Fruit fly (Drosophila melanogaster) whole organism, embryonic: ENCODE measurements around the gene CG43867.

Experiments used
- CG10321 ChIP-seq: fragments of 200-800 bp; sonication (Bioruptor generic); IDR thresholded peaks from 2 replicates; pipeline ENCODE4 v1.3.6; 2022; ENCODE audit warnings: missing biosample characterization, missing genetic modification characterization
- CG12219 ChIP-seq: fragments of 200-800 bp; sonication (Bioruptor generic); optimal IDR thresholded peaks from 3 replicates; lab custom pipeline; 2018; ENCODE audit warnings: missing biosample characterization, mild to moderate bottlenecking, missing genetic modification characterization
- CG14050 ChIP-seq: fragments of 200-800 bp; sonication (Bioruptor generic); IDR thresholded peaks from 3 replicates; pipeline ENCODE4 v1.3.6; 2022; ENCODE audit warnings: missing biosample characterization, missing genetic modification characterization
- CG14441 ChIP-seq: fragments of 200-800 bp; sonication (Bioruptor generic); IDR thresholded peaks from 2 replicates; pipeline ENCODE4 v1.3.6; 2022; ENCODE audit warnings: missing biosample characterization, missing genetic modification characterization
- CG15514 ChIP-seq: fragments of 200-800 bp; sonication (Bioruptor generic); optimal IDR thresholded peaks from 3 replicates; lab custom pipeline; 2017; ENCODE audit warnings: missing biosample characterization, missing genetic modification characterization, mild to moderate bottlenecking, moderate library complexity, missing genetic modification reagents
- CG16779 ChIP-seq: fragments of 200-800 bp; sonication (Bioruptor generic); IDR thresholded peaks from 2 replicates; pipeline ENCODE4 v1.3.6; 2022; ENCODE audit warnings: missing biosample characterization, missing genetic modification characterization
- CG17802 ChIP-seq: fragments of 200-800 bp; sonication (Bioruptor generic); optimal IDR thresholded peaks from 2 replicates; lab custom pipeline; 2018; ENCODE audit warnings: missing biosample characterization, mild to moderate bottlenecking, missing genetic modification characterization, moderate library complexity
- CG18619 ChIP-seq: fragments of 200-800 bp; sonication (Bioruptor generic); optimal IDR thresholded peaks from 3 replicates; lab custom pipeline; 2017; ENCODE audit warnings: missing biosample characterization, mild to moderate bottlenecking, missing genetic modification characterization
- CG30403 ChIP-seq: fragments of 200-800 bp; sonication (Bioruptor generic); optimal IDR thresholded peaks from 3 replicates; lab custom pipeline; 2016; ENCODE audit warnings: missing biosample characterization, missing genetic modification characterization
- CG3065 ChIP-seq: fragments of 200-800 bp; sonication (Bioruptor generic); optimal IDR thresholded peaks from 2 replicates; lab custom pipeline; 2016; ENCODE audit warnings: missing biosample characterization, missing genetic modification characterization
- CG4617 ChIP-seq: fragments of 200-800 bp; sonication (Bioruptor generic); optimal IDR thresholded peaks from 3 replicates; lab custom pipeline; 2016; ENCODE audit warnings: missing biosample characterization, missing genetic modification characterization, borderline replicate concordance
- CG4820 ChIP-seq: fragments of 200-800 bp; sonication (Bioruptor generic); optimal IDR thresholded peaks from 3 replicates; lab custom pipeline; 2016; ENCODE audit warnings: missing biosample characterization, missing genetic modification characterization
- CG4854 ChIP-seq: fragments of 200-800 bp; sonication (Bioruptor generic); optimal IDR thresholded peaks from 2 replicates; lab custom pipeline; 2016; ENCODE audit warnings: missing biosample characterization, missing genetic modification characterization, inconsistent platforms
- CG5180 ChIP-seq: fragments of 200-800 bp; sonication (Bioruptor generic); optimal IDR thresholded peaks from 3 replicates; lab custom pipeline; 2017; ENCODE audit warnings: missing biosample characterization, missing genetic modification characterization, mild to moderate bottlenecking, moderate library complexity, missing genetic modification reagents
- CG6254 ChIP-seq: fragments of 200-800 bp; sonication (Bioruptor generic); optimal IDR thresholded peaks from 3 replicates; lab custom pipeline; 2017; ENCODE audit warnings: mild to moderate bottlenecking, missing biosample characterization, missing genetic modification reagents, missing genetic modification characterization
- CG6272 ChIP-seq: fragments of 200-800 bp; sonication (Bioruptor generic); IDR thresholded peaks from 2 replicates; pipeline ENCODE4 v1.3.6; 2022; ENCODE audit warnings: missing biosample characterization, missing genetic modification characterization
- D ChIP-seq, 2 experiments: fragments of 200-800 bp in 1 of 2; fragments of >200 bp in 1 of 2; sonication (Bioruptor generic) in 1 of 2; optimal IDR thresholded peaks; 2 replicates in 1 of 2; 3 replicates in 1 of 2; lab custom pipeline; 2017; ENCODE audit warnings: mild to moderate bottlenecking in 1 of 2, missing biosample characterization in 1 of 2, missing genetic modification characterization in 1 of 2, missing genetic modification reagents in 1 of 2
- D19B ChIP-seq: fragments of 200-800 bp; sonication (Bioruptor generic); optimal IDR thresholded peaks from 2 replicates; lab custom pipeline; 2017; ENCODE audit warnings: missing biosample characterization, mild to moderate bottlenecking, missing genetic modification characterization
- Deaf1 ChIP-seq: fragments of 200-800 bp; optimal IDR thresholded peaks from 3 replicates; lab custom pipeline; 2019; ENCODE audit warnings: missing biosample characterization, mild to moderate bottlenecking, missing genetic modification characterization, moderate library complexity
- Doc2 ChIP-seq: fragments of 200-800 bp; sonication (Bioruptor generic); IDR thresholded peaks from 2 replicates; pipeline ENCODE4 v1.3.6; 2022; ENCODE audit warnings: missing biosample characterization, missing genetic modification characterization
- Doc3 ChIP-seq: fragments of 200-800 bp; sonication (Bioruptor generic); IDR thresholded peaks from 3 replicates; pipeline ENCODE4 v1.3.6; 2022; ENCODE audit warnings: missing biosample characterization, missing genetic modification characterization; ENCODE audit not compliant: partially characterized antibody
- ERR ChIP-seq: fragments of 200-800 bp; sonication (Bioruptor generic); optimal IDR thresholded peaks from 2 replicates; lab custom pipeline; 2016; ENCODE audit warnings: missing biosample characterization, missing genetic modification characterization
- Eip74EF ChIP-seq, 2 experiments: fragments of 200-800 bp in 1 of 2; fragments of >200 bp in 1 of 2; sonication (Bioruptor generic) in 1 of 2; optimal IDR thresholded peaks; 2 replicates each; lab custom pipeline; 2017 to 2019; ENCODE audit warnings: missing biosample characterization in 2 of 2, missing genetic modification characterization in 2 of 2, mild to moderate bottlenecking in 1 of 2, moderate library complexity in 1 of 2
- HLH3B ChIP-seq: fragments of 200-800 bp; sonication (Bioruptor generic); IDR thresholded peaks from 2 replicates; pipeline ENCODE4 v1.3.6; 2022; ENCODE audit warnings: missing biosample characterization, missing genetic modification characterization
- Kr ChIP-seq: fragments of 200-800 bp; sonication (Bioruptor generic); optimal IDR thresholded peaks from 2 replicates; lab custom pipeline; 2017; ENCODE audit warnings: missing biosample characterization, mild to moderate bottlenecking, missing genetic modification characterization
- MESR4 ChIP-seq: fragments of 200-800 bp; sonication (Bioruptor generic); optimal IDR thresholded peaks from 2 replicates; lab custom pipeline; 2018; ENCODE audit warnings: missing biosample characterization, mild to moderate bottlenecking, missing genetic modification characterization, moderate library complexity
- Mad ChIP-seq: fragments of 200-800 bp; sonication (Bioruptor generic); optimal IDR thresholded peaks from 2 replicates; lab custom pipeline; 2016; ENCODE audit warnings: missing biosample characterization, missing genetic modification characterization
- Max ChIP-seq: fragments of 200-800 bp; sonication (Bioruptor generic); optimal IDR thresholded peaks from 2 replicates; lab custom pipeline; 2016; ENCODE audit warnings: missing biosample characterization, mild to moderate bottlenecking, missing genetic modification characterization
- Med ChIP-seq: fragments of 200-800 bp; sonication (Bioruptor generic); peaks from one replicate; lab custom pipeline; 2016; ENCODE audit warnings: missing biosample characterization, missing genetic modification characterization, mild to moderate bottlenecking, inconsistent platforms, moderate library complexity
- Myb ChIP-seq: fragments of 200-800 bp; sonication (Bioruptor generic); optimal IDR thresholded peaks from 2 replicates; lab custom pipeline; 2016; ENCODE audit warnings: missing biosample characterization, missing genetic modification characterization
- NFAT ChIP-seq: fragments of 200-800 bp; sonication (Bioruptor generic); IDR thresholded peaks from 2 replicates; pipeline ENCODE4 v1.3.6; 2022; ENCODE audit warnings: missing biosample characterization, missing genetic modification characterization
- Nf-YB ChIP-seq: fragments of 200-800 bp; sonication (Bioruptor generic); optimal IDR thresholded peaks from 3 replicates; lab custom pipeline; 2019; ENCODE audit warnings: missing biosample characterization, mild to moderate bottlenecking, missing genetic modification characterization, moderate library complexity
- Scr ChIP-seq: fragments of 200-800 bp; sonication (Bioruptor generic); IDR thresholded peaks from 2 replicates; pipeline ENCODE4 v1.3.6; 2022; ENCODE audit warnings: missing biosample characterization, missing genetic modification characterization; ENCODE audit not compliant: partially characterized antibody
- Sin3A ChIP-seq: fragments of >200 bp; optimal IDR thresholded peaks from 2 replicates; lab custom pipeline; 2018
- TFAM ChIP-seq: fragments of 200-800 bp; sonication (Bioruptor generic); optimal IDR thresholded peaks from 2 replicates; lab custom pipeline; 2017; ENCODE audit warnings: missing biosample characterization, missing genetic modification characterization, inconsistent platforms
- Xbp1 ChIP-seq: fragments of 200-800 bp; sonication (Bioruptor generic); optimal IDR thresholded peaks from 3 replicates; lab custom pipeline; 2016; ENCODE audit warnings: missing biosample characterization, mild to moderate bottlenecking, missing genetic modification characterization
- cg ChIP-seq: fragments of 200-800 bp; sonication (Bioruptor generic); optimal IDR thresholded peaks from 3 replicates; lab custom pipeline; 2019; ENCODE audit warnings: missing biosample characterization, mild to moderate bottlenecking, missing genetic modification characterization, moderate library complexity
- fd64A ChIP-seq: fragments of 200-800 bp; sonication (Bioruptor generic); optimal IDR thresholded peaks from 3 replicates; lab custom pipeline; 2018; ENCODE audit warnings: missing biosample characterization, mild to moderate bottlenecking, missing genetic modification characterization
- jigr1 ChIP-seq: fragments of 200-800 bp; sonication (Bioruptor generic); IDR thresholded peaks from 3 replicates; pipeline ENCODE4 v1.3.6; 2022; ENCODE audit warnings: missing biosample characterization, missing genetic modification characterization
- luna ChIP-seq: fragments of 200-800 bp; sonication (Bioruptor generic); optimal IDR thresholded peaks from 2 replicates; lab custom pipeline; 2016; ENCODE audit warnings: missing biosample characterization, missing genetic modification characterization
- ro ChIP-seq: fragments of 200-800 bp; sonication (Bioruptor generic); IDR thresholded peaks from 2 replicates; pipeline ENCODE4 v1.3.6; 2022; ENCODE audit warnings: missing biosample characterization, missing genetic modification characterization
- so ChIP-seq: fragments of 200-800 bp; sonication (Bioruptor generic); IDR thresholded peaks from 3 replicates; pipeline ENCODE4 v1.3.6; 2022; ENCODE audit warnings: missing biosample characterization, missing genetic modification characterization
- tll ChIP-seq, 2 experiments: fragments of 200-800 bp in 1 of 2; fragments of >200 bp in 1 of 2; sonication (Bioruptor generic) in 1 of 2; optimal IDR thresholded peaks; 2 replicates each; lab custom pipeline; 2017 to 2019; ENCODE audit warnings: missing biosample characterization in 2 of 2, missing genetic modification characterization in 2 of 2, mild to moderate bottlenecking in 1 of 2, moderate library complexity in 1 of 2
- tup ChIP-seq: fragments of 200-800 bp; sonication (Bioruptor generic); optimal IDR thresholded peaks from 2 replicates; lab custom pipeline; 2016; ENCODE audit warnings: missing biosample characterization, mild to moderate bottlenecking, missing genetic modification characterization, moderate library complexity
- wdn ChIP-seq: fragments of 200-800 bp; sonication (Bioruptor generic); IDR thresholded peaks from 2 replicates; pipeline ENCODE4 v1.3.6; 2022; ENCODE audit warnings: missing biosample characterization, missing genetic modification characterization
- wek ChIP-seq: fragments of 200-800 bp; sonication (Bioruptor generic); optimal IDR thresholded peaks from 3 replicates; lab custom pipeline; 2018; ENCODE audit warnings: missing biosample characterization, mild to moderate bottlenecking, missing genetic modification characterization, moderate library complexity
- zfh1 ChIP-seq: fragments of 200-800 bp; sonication (Bioruptor generic); IDR thresholded peaks from 3 replicates; pipeline ENCODE4 v1.3.6; 2022; ENCODE audit warnings: missing biosample characterization, missing genetic modification characterization

Gene CG43867

dm6 chrX:935049-935900 is 7.5 kb upstream of the CG43867 start, which contains the start of gene TRAM (continued):
- TF ChIP-seq CG10321 (GFP tag; lab: Robert Waterston, UW) (peak; percentile 91), CG5180 (GFP tag; lab: Kevin White, UChicago) (peak; percentile 88), CG6254 (GFP tag; lab: Kevin White, UChicago) (peak; percentile 94), CG30403 (GFP tag; lab: Kevin White, UChicago) (peak; percentile 98), zfh1 (GFP tag; lab: Robert Waterston, UW) (peak; percentile 99), D19B (GFP tag; lab: Kevin White, UChicago) (peak; percentile 92), CG4854 (peak; percentile 94), CG14441 (GFP tag; lab: Robert Waterston, UW) (peak; percentile 99), Sin3A (lab: Kevin White, UChicago) (peak; percentile 92), CG16779 (GFP tag; lab: Robert Waterston, UW) (peak; percentile 97), Max (peak; percentile 93), Med (GFP tag; lab: Kevin White, UChicago) (peak; percentile 100), wdn (GFP tag; lab: Robert Waterston, UW) (peak; percentile 99), CG15514 (peak; percentile 98), CG17802 (peak; percentile 89), cg (GFP tag; lab: Kevin White, UChicago) (peak; percentile 95), tup (peak; percentile 95), luna (GFP tag; lab: Kevin White, UChicago) (peak; percentile 94), MESR4 (peak; percentile 67), Doc3 (GFP tag; lab: Robert Waterston, UW) (peak; percentile 60; the same call in 2 of the 3 replicates), Myb (GFP tag; lab: Kevin White, UChicago) (peak; percentile 93), tll (GFP tag; optimal IDR thresholded peaks at IDR 0.05; lab: Kevin White, UChicago) (peak; percentile 40 to 72), Eip74EF (GFP tag; optimal IDR thresholded peaks at IDR 0.05; lab: Kevin White, UChicago) (peak in 1 of 2 experiments; percentile 89), CG6272 (peak; percentile 98), CG12219 (peak; percentile 97), CG4617 (GFP tag; lab: Kevin White, UChicago) (peak; percentile 99), wek (peak; percentile 94), CG14050 (GFP tag; lab: Robert Waterston, UW) (peak; percentile 99), NFAT (peak; percentile 98), HLH3B (peak; percentile 98), CG18619 (peak; percentile 99), D (optimal IDR thresholded peaks at IDR 0.05; lab: Kevin White, UChicago) (no peak), D (GFP tag; optimal IDR thresholded peaks at IDR 0.05; lab: Kevin White, UChicago) (peak; percentile 98), ERR (GFP tag; lab: Kevin White, UChicago) (peak; percentile 95), Doc2 (GFP tag; lab: Robert Waterston, UW) (peak; percentile 95), Mad (GFP tag; lab: Kevin White, UChicago) (peak; percentile 98), fd64A (GFP tag; lab: Kevin White, UChicago) (peak; percentile 96), jigr1 (GFP tag; lab: Robert Waterston, UW) (peak; percentile 96), so (peak; percentile 99), Deaf1 (tag; lab: Kevin White, UChicago) (peak; percentile 76), CG3065 (GFP tag; lab: Kevin White, UChicago) (peak; percentile 97), ro (GFP tag; lab: Robert Waterston, UW) (peak; percentile 98), Nf-YB (GFP tag; lab: Kevin White, UChicago) (peak; percentile 85), Scr (GFP tag; lab: Robert Waterston, UW) (peak; percentile 83), TFAM (GFP tag; lab: Kevin White, UChicago) (peak; percentile 88), Xbp1 (GFP tag; lab: Kevin White, UChicago) (peak; percentile 99), Kr (GFP tag; lab: Kevin White, UChicago) (peak; percentile 92), CG4820 (GFP tag; lab: Kevin White, UChicago) (peak; percentile 97)
